Worm (Caenorhabditis elegans) whole organism, mixed stage, embryonic: Measurements from ENCODE around the gene trim-21.

Experiments
- M03D4.4 ChIP-seq: sonication (generic microtip); optimal IDR thresholded peaks from 2 replicates; lab custom pipeline; 2017; ENCODE audit warnings: mild to moderate bottlenecking, missing genetic modification characterization, missing compliant biosample characterization
- bed-3 ChIP-seq: fragments of 200-800 bp; sonication (Bioruptor generic); optimal IDR thresholded peaks from 3 replicates; lab custom pipeline; 2018; ENCODE audit warnings: mild to moderate bottlenecking, missing genetic modification characterization, moderate library complexity, missing compliant biosample characterization
- blmp-1 ChIP-seq: fragments of 150-350 bp; optimal IDR thresholded peaks from 2 replicates; lab custom pipeline; 2014; ENCODE audit warnings: missing biosample characterization, missing genetic modification characterization
- ceh-39 ChIP-seq: fragments of 150-350 bp; optimal IDR thresholded peaks from 2 replicates; lab custom pipeline; 2014; ENCODE audit warnings: missing biosample characterization, missing genetic modification characterization
- cnd-1 ChIP-seq: fragments of 200-800 bp; sonication (Bioruptor generic); optimal IDR thresholded peaks from 2 replicates; lab custom pipeline; 2018; ENCODE audit warnings: mild to moderate bottlenecking, missing genetic modification characterization, missing compliant biosample characterization
- elt-1 ChIP-seq: sonication (generic microtip); optimal IDR thresholded peaks from 2 replicates; lab custom pipeline; 2017; ENCODE audit warnings: missing genetic modification characterization, mild to moderate bottlenecking, missing compliant biosample characterization, antibody characterized with exemption, moderate library complexity, borderline replicate concordance; ENCODE audit not compliant: insufficient read depth
- elt-3 ChIP-seq: fragments of 150-350 bp; optimal IDR thresholded peaks from 2 replicates; lab custom pipeline; 2014; ENCODE audit warnings: missing biosample characterization, missing genetic modification characterization
- flh-1 ChIP-seq: fragments of 200-800 bp; sonication (Bioruptor generic); optimal IDR thresholded peaks from 2 replicates; lab custom pipeline; 2018; ENCODE audit warnings: mild to moderate bottlenecking, missing genetic modification characterization, moderate library complexity, missing compliant biosample characterization
- hlh-1 ChIP-seq: fragments of 150-350 bp; optimal IDR thresholded peaks from 2 replicates; lab custom pipeline; 2014; ENCODE audit warnings: missing biosample characterization, missing genetic modification reagents, missing genetic modification characterization
- lsy-2 ChIP-seq: fragments of 150-350 bp; optimal IDR thresholded peaks from 2 replicates; lab custom pipeline; 2014; ENCODE audit warnings: missing biosample characterization, missing genetic modification characterization
- mab-5 ChIP-seq: fragments of 150-350 bp; optimal IDR thresholded peaks from 2 replicates; lab custom pipeline; 2014; ENCODE audit warnings: missing biosample characterization, missing genetic modification characterization
- mep-1 ChIP-seq: fragments of 150-350 bp; optimal IDR thresholded peaks from 2 replicates; lab custom pipeline; 2017; ENCODE audit warnings: missing biosample characterization, missing genetic modification reagents, missing genetic modification characterization, inconsistent platforms
- nhr-12 ChIP-seq: fragments of 150-350 bp; optimal IDR thresholded peaks from 2 replicates; lab custom pipeline; 2014; ENCODE audit warnings: missing biosample characterization, missing genetic modification characterization
- nhr-2 ChIP-seq: fragments of 150-350 bp; optimal IDR thresholded peaks from 2 replicates; lab custom pipeline; 2014; ENCODE audit warnings: missing biosample characterization, missing genetic modification characterization
- nhr-237 ChIP-seq: fragments of 150-350 bp; optimal IDR thresholded peaks from 2 replicates; lab custom pipeline; 2014; ENCODE audit warnings: missing biosample characterization, missing genetic modification characterization
- sem-2 ChIP-seq: fragments of 200-800 bp; sonication (Bioruptor generic); optimal IDR thresholded peaks from 2 replicates; lab custom pipeline; 2018; ENCODE audit warnings: mild to moderate bottlenecking, missing genetic modification characterization, missing compliant biosample characterization
- unc-120 ChIP-seq: sonication (generic microtip); optimal IDR thresholded peaks from 2 replicates; lab custom pipeline; 2017; ENCODE audit warnings: missing genetic modification characterization, missing compliant biosample characterization; ENCODE audit not compliant: poor library complexity, severe bottlenecking
- unc-62 ChIP-seq: fragments of 150-350 bp; optimal IDR thresholded peaks from 2 replicates; lab custom pipeline; 2014; ENCODE audit warnings: missing biosample characterization, missing genetic modification reagents, missing genetic modification characterization
- zip-8 ChIP-seq: fragments of 150-350 bp; optimal IDR thresholded peaks from 2 replicates; lab custom pipeline; 2014; ENCODE audit warnings: missing biosample characterization, missing genetic modification characterization

The trim-21 gene

ce11 chrII:2277418-2277817 lies 35.2 kb downstream of the trim-21 start, which contains the start of gene K09F6.15:
K09F6.15 (minus strand) TSS chrII:2277518.
- TF ChIP-seq hlh-1 (tag; lab: Kevin White, UChicago) = no peak
- TF ChIP-seq mep-1 (tag; lab: Kevin White, UChicago) = no peak
- TF ChIP-seq unc-62 (GFP tag; lab: Kevin White, UChicago) = no peak

ce11 chrII:2273750-2274149 lies 38.9 kb downstream of the trim-21 start:
- no peak for TF ChIP-seq nhr-12
- TF ChIP-seq cnd-1 (tag; lab: Kevin White, UChicago) = no peak
- TF ChIP-seq lsy-2 (tag; lab: Kevin White, UChicago) = no peak
- no peak for TF ChIP-seq elt-3 (tag; lab: Kevin White, UChicago)
- TF ChIP-seq blmp-1 = no peak
- no peak for TF ChIP-seq mep-1 (tag; lab: Kevin White, UChicago)
- no peak for TF ChIP-seq bed-3 (GFP tag; lab: Kevin White, UChicago)
- no peak for TF ChIP-seq nhr-2 (tag; lab: Kevin White, UChicago)
- TF ChIP-seq zip-8 (tag; lab: Kevin White, UChicago) = no peak
- no peak for TF ChIP-seq sem-2 (GFP tag; lab: Kevin White, UChicago)
- TF ChIP-seq ceh-39 = no peak
- TF ChIP-seq elt-1 (tag; lab: Kevin White, UChicago) = no peak
- no peak for TF ChIP-seq M03D4.4 (tag; lab: Kevin White, UChicago)
- TF ChIP-seq mab-5 (tag; lab: Kevin White, UChicago) = no peak
- TF ChIP-seq nhr-237 (tag; lab: Kevin White, UChicago) = no peak
- no peak for TF ChIP-seq flh-1 (GFP tag; lab: Kevin White, UChicago)
- TF ChIP-seq unc-120 (tag; lab: Kevin White, UChicago) = no peak
